Fruit fly (Drosophila melanogaster): ENCODE measurements around the gene CG3987.

- TF ChIP-seq Pif1B (GFP tag; optimal IDR thresholded peaks at IDR 0.05) (no peak), CG8159 (tag; optimal IDR thresholded peaks at IDR 0.05) (no peak), CG13204 (GFP tag; optimal IDR thresholded peaks at IDR 0.05) (no peak), CG32121 (GFP tag; IDR thresholded peaks at IDR 0.05) (no peak), CG14655 (GFP tag; optimal IDR thresholded peaks at IDR 0.05) (no peak), fd96Ca (GFP tag; IDR thresholded peaks at IDR 0.05) (no peak)
Observed at dm6 chr3R:15119730-15120129, 20.0 kb upstream of the CG3987 start.
